In genomic region chrIV:8511056-8511455, ce11 we compare ENCODE assay signal across 4 worm cellular contexts.
TF ChIP-seq lines count a peak whose summit lies in the region.

TSS of gene mes-6 (plus strand) at chrIV:8511284.

TF ChIP-seq in whole organism, L1 larva, 84 proteins besides CTCF, POLR2A, EP300 and RAD21 (continued from another document and continues in another):
- TF ChIP-seq lir-3 (tag; optimal IDR thresholded peaks at IDR 0.05; lab: Kevin White, UChicago; ENCODE audit: poor library complexity) (no peak), sup-37 (GFP tag; optimal IDR thresholded peaks at IDR 0.05; lab: Kevin White, UChicago) (no peak), nhr-85 (tag; lab: Kevin White, UChicago) (peak; percentile 43), lsy-2 (tag; optimal IDR thresholded peaks at IDR 0.05; lab: Kevin White, UChicago) (peak; percentile 68 to 77), aha-1 (tag; optimal IDR thresholded peaks at IDR 0.05; lab: Kevin White, UChicago) (no peak), egl-13 (tag; optimal IDR thresholded peaks at IDR 0.05; lab: Kevin White, UChicago) (no peak), ama-1 (optimal IDR thresholded peaks at IDR 0.05; lab: Kevin White, UChicago) (no peak), ztf-11 (tag; optimal IDR thresholded peaks at IDR 0.05; lab: Kevin White, UChicago) (no peak), tbx-2 (tag; optimal IDR thresholded peaks at IDR 0.05; lab: Kevin White, UChicago) (peak; percentile 27), mef-2 (tag; optimal IDR thresholded peaks at IDR 0.05; lab: Kevin White, UChicago) (no peak), pag-3 (tag; optimal IDR thresholded peaks at IDR 0.05; lab: Kevin White, UChicago; ENCODE audit: borderline replicate concordance, insufficient read depth) (no peak), unc-30 (tag; optimal IDR thresholded peaks at IDR 0.05; lab: Kevin White, UChicago) (no peak), pqm-1 (tag; optimal IDR thresholded peaks at IDR 0.05; lab: Kevin White, UChicago) (no peak), snpc-4 (tag; optimal IDR thresholded peaks at IDR 0.05; lab: Kevin White, UChicago) (no peak), swsn-7 (tag; optimal IDR thresholded peaks at IDR 0.05; lab: Kevin White, UChicago) (no peak), ceh-8 (GFP tag; optimal IDR thresholded peaks at IDR 0.05; lab: Kevin White, UChicago) (no peak), hpl-2 (GFP tag; optimal IDR thresholded peaks at IDR 0.05; lab: Kevin White, UChicago) (no peak), mdl-1 (tag; optimal IDR thresholded peaks at IDR 0.05; lab: Kevin White, UChicago) (peak in 1 of 2 experiments; percentile 19), nhr-11 (tag; optimal IDR thresholded peaks at IDR 0.05; lab: Kevin White, UChicago) (no peak), hlh-4 (tag; optimal IDR thresholded peaks at IDR 0.05; lab: Kevin White, UChicago) (no peak), sptf-1 (tag; optimal IDR thresholded peaks at IDR 0.05; lab: Kevin White, UChicago) (no peak), blmp-1 (tag; optimal IDR thresholded peaks at IDR 0.05; lab: Kevin White, UChicago) (peak; percentile 31), vab-15 (tag; optimal IDR thresholded peaks at IDR 0.05; lab: Kevin White, UChicago) (peak; percentile 19), dpl-1 (GFP tag; optimal IDR thresholded peaks at IDR 0.05; lab: Kevin White, UChicago) (peak; percentile 84 to 90 (median 87)), lin-39 (tag; optimal IDR thresholded peaks at IDR 0.05; lab: Kevin White, UChicago) (no peak), fos-1 (tag; optimal IDR thresholded peaks at IDR 0.05; lab: Kevin White, UChicago) (no peak), aly-2 (tag; optimal IDR thresholded peaks at IDR 0.05; lab: Kevin White, UChicago) (no peak), unc-130 (tag; optimal IDR thresholded peaks at IDR 0.05; lab: Kevin White, UChicago) (peak; percentile 42), unc-98 (GFP tag; IDR thresholded peaks at IDR 0.05; lab: Robert Waterston, UW) (no peak), nhr-12 (tag; optimal IDR thresholded peaks at IDR 0.05; lab: Kevin White, UChicago) (no peak), xbp-1 (tag; optimal IDR thresholded peaks at IDR 0.05; lab: Kevin White, UChicago) (peak; percentile 43), nhr-71 (tag; optimal IDR thresholded peaks at IDR 0.05; lab: Kevin White, UChicago) (peak; percentile 42), lin-15B (tag; optimal IDR thresholded peaks at IDR 0.05; lab: Kevin White, UChicago) (no peak), unc-62 (GFP tag; optimal IDR thresholded peaks at IDR 0.05; lab: Kevin White, UChicago) (no peak)

TF ChIP-seq in whole organism, L2 larva, 48 proteins besides CTCF, POLR2A, EP300 and RAD21 (continued from another document):
- no peak for TF ChIP-seq aly-2 (tag; optimal IDR thresholded peaks at IDR 0.05; lab: Kevin White, UChicago)
- TF ChIP-seq nhr-21 (tag; optimal IDR thresholded peaks at IDR 0.05; lab: Kevin White, UChicago), result no peak
- TF ChIP-seq sem-4 (tag; optimal IDR thresholded peaks at IDR 0.05; lab: Kevin White, UChicago), result no peak
- no peak for TF ChIP-seq nhr-237 (tag; optimal IDR thresholded peaks at IDR 0.05; lab: Kevin White, UChicago)
- TF ChIP-seq R02D3.7 (tag; optimal IDR thresholded peaks at IDR 0.05; lab: Kevin White, UChicago), result no peak
- no peak for TF ChIP-seq ztf-11 (tag; optimal IDR thresholded peaks at IDR 0.05; lab: Kevin White, UChicago)
- TF ChIP-seq fos-1 (tag; optimal IDR thresholded peaks at IDR 0.05; lab: Kevin White, UChicago), result peak; percentile 14
- TF ChIP-seq C34F6.9 (tag; optimal IDR thresholded peaks at IDR 0.05; lab: Kevin White, UChicago), result peak; percentile 45
- TF ChIP-seq Y55F3AM.14 (GFP tag; optimal IDR thresholded peaks at IDR 0.05; lab: Kevin White, UChicago), result no peak
- peak; percentile 2 for TF ChIP-seq sma-3 (GFP tag; optimal IDR thresholded peaks at IDR 0.05; lab: Kevin White, UChicago)
- TF ChIP-seq dmd-4 (tag; optimal IDR thresholded peaks at IDR 0.05; lab: Kevin White, UChicago), result no peak
- TF ChIP-seq mbf-1 (tag; optimal IDR thresholded peaks at IDR 0.05; lab: Kevin White, UChicago), result no peak
- no peak for TF ChIP-seq unc-62 (GFP tag; optimal IDR thresholded peaks at IDR 0.05; lab: Kevin White, UChicago)
- TF ChIP-seq lin-11 (tag; optimal IDR thresholded peaks at IDR 0.05; lab: Kevin White, UChicago), result no peak
- TF ChIP-seq skn-1 (tag; optimal IDR thresholded peaks at IDR 0.05; lab: Kevin White, UChicago), result no peak
- TF ChIP-seq zag-1 (tag; optimal IDR thresholded peaks at IDR 0.05; lab: Kevin White, UChicago), result no peak
- no peak for TF ChIP-seq ztf-1 (GFP tag; conservative IDR thresholded peaks at IDR 0.05; lab: Robert Waterston, UW)
- no peak for TF ChIP-seq elt-1 (tag; optimal IDR thresholded peaks at IDR 0.05; lab: Kevin White, UChicago)
- peak; percentile 33 for TF ChIP-seq crh-2 (tag; optimal IDR thresholded peaks at IDR 0.05; lab: Kevin White, UChicago)
- TF ChIP-seq ama-1 (optimal IDR thresholded peaks at IDR 0.05; lab: Kevin White, UChicago), result no peak
- no peak for TF ChIP-seq ceh-16 (tag; optimal IDR thresholded peaks at IDR 0.05; lab: Kevin White, UChicago)
- peak; percentile 67 for TF ChIP-seq unc-55 (GFP tag; optimal IDR thresholded peaks at IDR 0.05; lab: Kevin White, UChicago)
- TF ChIP-seq lin-13 (GFP tag; optimal IDR thresholded peaks at IDR 0.05; lab: Kevin White, UChicago), result peak; percentile 48
- no peak for TF ChIP-seq alr-1 (tag; optimal IDR thresholded peaks at IDR 0.05; lab: Kevin White, UChicago)
- no peak for TF ChIP-seq ceh-82 (tag; optimal IDR thresholded peaks at IDR 0.05; lab: Kevin White, UChicago)
- TF ChIP-seq ztf-4 (tag; optimal IDR thresholded peaks at IDR 0.05; lab: Kevin White, UChicago), result no peak
- no peak for TF ChIP-seq mab-5 (tag; optimal IDR thresholded peaks at IDR 0.05; lab: Kevin White, UChicago)
- TF ChIP-seq nhr-129 (tag; optimal IDR thresholded peaks at IDR 0.05; lab: Kevin White, UChicago), result peak; percentile 17
- TF ChIP-seq ZK546.5 (tag; optimal IDR thresholded peaks at IDR 0.05; lab: Kevin White, UChicago), result no peak
- TF ChIP-seq egl-27 (tag; optimal IDR thresholded peaks at IDR 0.05; lab: Kevin White, UChicago), result no peak
- no peak for TF ChIP-seq nhr-25 (tag; optimal IDR thresholded peaks at IDR 0.05; lab: Kevin White, UChicago)
- no peak for TF ChIP-seq nhr-10 (tag; optimal IDR thresholded peaks at IDR 0.05; lab: Kevin White, UChicago)
- TF ChIP-seq snpc-4 (tag; optimal IDR thresholded peaks at IDR 0.05; lab: Kevin White, UChicago), result peak; percentile 17
- peak in 1 of 2 experiments; percentile 70 for TF ChIP-seq lsy-2 (tag; optimal IDR thresholded peaks at IDR 0.05; lab: Kevin White, UChicago)
- no peak for TF ChIP-seq nhr-23 (tag; optimal IDR thresholded peaks at IDR 0.05; lab: Kevin White, UChicago)
TF ChIP-seq in whole organism, L2 larva: peak in this region for 10.

TF ChIP-seq in whole organism, L4 larva, 104 proteins besides CTCF, POLR2A, EP300 and RAD21 (continued from another document):
- peak; percentile 58 for TF ChIP-seq ces-1 (GFP tag; optimal IDR thresholded peaks at IDR 0.05; lab: Kevin White, UChicago)
- TF ChIP-seq daf-16 (GFP tag; optimal IDR thresholded peaks at IDR 0.05; lab: Kevin White, UChicago), result no peak
- TF ChIP-seq daf-16 (tag; optimal IDR thresholded peaks at IDR 0.05; lab: Kevin White, UChicago), result peak; percentile 29
- TF ChIP-seq unc-130 (GFP tag; optimal IDR thresholded peaks at IDR 0.05; lab: Kevin White, UChicago), result peak; percentile 39

TF ChIP-seq in whole organism, young adult, 124 proteins besides CTCF, POLR2A, EP300 and RAD21 (continued from another document):
- TF ChIP-seq snpc-4 (GFP tag; optimal IDR thresholded peaks at IDR 0.05; lab: Kevin White, UChicago) (no peak), snpc-4 (tag; optimal IDR thresholded peaks at IDR 0.05; lab: Kevin White, UChicago) (peak in 1 of 4 experiments; percentile 71), rcor-1 (GFP tag; IDR thresholded peaks at IDR 0.05; lab: Robert Waterston, UW) (0 out of 2 replicates have a peak, but pooled peaks have one; percentile 5), lsl-1 (GFP tag; optimal IDR thresholded peaks at IDR 0.05; lab: Kevin White, UChicago) (peak; percentile 72), cebp-2 (GFP tag; IDR thresholded peaks at IDR 0.05; lab: Robert Waterston, UW) (no peak), lin-26 (GFP tag; IDR thresholded peaks at IDR 0.05; lab: Robert Waterston, UW) (no peak), F22D6.2 (tag; optimal IDR thresholded peaks at IDR 0.05; lab: Kevin White, UChicago) (no peak), madf-3 (GFP tag; IDR thresholded peaks at IDR 0.05; lab: Robert Waterston, UW) (no peak), repo-1 (tag; optimal IDR thresholded peaks at IDR 0.05; lab: Kevin White, UChicago) (no peak), tbp1 (GFP tag; optimal IDR thresholded peaks at IDR 0.05; lab: Kevin White, UChicago) (peak; percentile 20), mel-28 (tag; optimal IDR thresholded peaks at IDR 0.05; lab: Kevin White, UChicago; ENCODE audit: borderline replicate concordance) (no peak), dpl-1 (GFP tag; optimal IDR thresholded peaks at IDR 0.05; lab: Kevin White, UChicago) (peak; percentile 85), ets-4 (GFP tag; optimal IDR thresholded peaks at IDR 0.05; lab: Kevin White, UChicago) (no peak), aptf-3 (GFP tag; IDR thresholded peaks at IDR 0.05; lab: Robert Waterston, UW) (no peak), Y95B8A.8 (GFP tag; IDR thresholded peaks at IDR 0.05; lab: Robert Waterston, UW) (peak; percentile 28; the same call in 1 of the 2 replicates), hlh-26 (GFP tag; conservative IDR thresholded peaks at IDR 0.05; lab: Robert Waterston, UW) (no peak), F33H1.4 (GFP tag; IDR thresholded peaks at IDR 0.05; lab: Robert Waterston, UW) (peak; percentile 92), ceh-100 (GFP tag; IDR thresholded peaks at IDR 0.05; lab: Robert Waterston, UW) (no peak), ztf-6 (GFP tag; IDR thresholded peaks at IDR 0.05; lab: Robert Waterston, UW) (no peak), egrh-3 (GFP tag; IDR thresholded peaks at IDR 0.05; lab: Robert Waterston, UW) (no peak), egl-44 (GFP tag; IDR thresholded peaks at IDR 0.05; lab: Robert Waterston, UW) (no peak), die-1 (tag; optimal IDR thresholded peaks at IDR 0.05; lab: Kevin White, UChicago) (no peak), D2030.7 (GFP tag; IDR thresholded peaks at IDR 0.05; lab: Robert Waterston, UW) (peak; percentile 70), ekl-4 (GFP tag; IDR thresholded peaks at IDR 0.05; lab: Robert Waterston, UW) (no peak), xnd-1 (tag; optimal IDR thresholded peaks at IDR 0.05; lab: Kevin White, UChicago) (peak; percentile 59), F55B11.4 (tag; optimal IDR thresholded peaks at IDR 0.05; lab: Kevin White, UChicago; ENCODE audit: borderline replicate concordance, insufficient read depth) (no peak), F23B12.7 (tag; optimal IDR thresholded peaks at IDR 0.05; lab: Kevin White, UChicago; ENCODE audit: insufficient read depth) (peak; percentile 72), T26A5.8 (tag; optimal IDR thresholded peaks at IDR 0.05; lab: Kevin White, UChicago) (no peak), gei-17 (GFP tag; optimal IDR thresholded peaks at IDR 0.05; lab: Kevin White, UChicago) (no peak), athp-1 (tag; optimal IDR thresholded peaks at IDR 0.05; lab: Kevin White, UChicago) (no peak), ZK185.1 (tag; optimal IDR thresholded peaks at IDR 0.05; lab: Kevin White, UChicago; ENCODE audit: poor library complexity, severe bottlenecking) (peak; percentile 53), ceh-58 (GFP tag; IDR thresholded peaks at IDR 0.05; lab: Robert Waterston, UW) (no peak), ztf-22 (GFP tag; optimal IDR thresholded peaks at IDR 0.05; lab: Kevin White, UChicago) (no peak), lin-35 (GFP tag; optimal IDR thresholded peaks at IDR 0.05; lab: Kevin White, UChicago) (peak in 2 of 3 experiments; percentile 44 to 75), rpc-1 (optimal IDR thresholded peaks at IDR 0.05; lab: Kevin White, UChicago) (no peak), rpc-1 (tag; optimal IDR thresholded peaks at IDR 0.05; lab: Kevin White, UChicago) (no peak), unc-130 (GFP tag; optimal IDR thresholded peaks at IDR 0.05; lab: Kevin White, UChicago) (peak; percentile 38), him-1 (tag; optimal IDR thresholded peaks at IDR 0.05; lab: Kevin White, UChicago) (no peak), madf-10 (tag; optimal IDR thresholded peaks at IDR 0.05; lab: Kevin White, UChicago) (no peak), madf-6 (GFP tag; IDR thresholded peaks at IDR 0.05; lab: Robert Waterston, UW) (peak; percentile 89), mes-4 (tag; optimal IDR thresholded peaks at IDR 0.05; lab: Kevin White, UChicago) (no peak), B0035.1 (tag; optimal IDR thresholded peaks at IDR 0.05; lab: Kevin White, UChicago) (no peak), snpc-1.1 (tag; optimal IDR thresholded peaks at IDR 0.05; lab: Kevin White, UChicago; ENCODE audit: insufficient read depth) (no peak), hrde-1 (tag; optimal IDR thresholded peaks at IDR 0.05; lab: Kevin White, UChicago; ENCODE audit: borderline replicate concordance) (no peak), nhr-120 (GFP tag; IDR thresholded peaks at IDR 0.05; lab: Robert Waterston, UW) (no peak), T07F8.4 (tag; optimal IDR thresholded peaks at IDR 0.05; lab: Kevin White, UChicago) (no peak)
